Fruit fly (Drosophila melanogaster): Measurements from ENCODE around the gene CG13857.
A peak's percentile ranks its signal among the peaks of the same experiment; 100 is the strongest.

The CG13857 gene

DNA sequence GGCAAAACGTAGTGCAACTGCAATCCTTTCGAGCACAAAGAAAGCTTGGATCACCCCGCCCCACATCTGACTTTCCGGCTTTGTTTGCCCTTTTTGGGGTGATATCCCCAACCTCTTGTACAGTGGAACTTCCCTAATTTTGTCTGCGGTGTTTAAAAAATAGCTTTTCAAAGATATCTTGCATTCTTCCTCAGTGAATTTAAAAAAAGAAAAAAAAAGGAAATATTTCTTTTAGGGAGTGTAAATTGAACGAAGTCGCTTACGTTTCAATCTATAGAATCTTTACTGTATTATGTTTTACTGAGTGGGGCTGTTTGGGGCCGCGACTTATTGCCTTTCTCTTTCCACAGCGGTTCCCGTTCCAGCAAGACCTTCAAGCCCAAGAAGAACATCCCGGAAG lies 27.7 kb upstream of the CG13857 start:
- TF ChIP-seq toe (GFP tag; optimal IDR thresholded peaks at IDR 0.05) (no peak), ovo (GFP tag; optimal IDR thresholded peaks at IDR 0.05) (no peak), CG33017 (tag; optimal IDR thresholded peaks at IDR 0.05) (peak; percentile 54), cnc (optimal IDR thresholded peaks at IDR 0.05) (no peak), Crg-1 (GFP tag; optimal IDR thresholded peaks at IDR 0.05) (no peak), CG12768 (GFP tag; optimal IDR thresholded peaks at IDR 0.05) (no peak), CG5204 (GFP tag; optimal IDR thresholded peaks at IDR 0.05) (no peak), Hr96 (GFP tag; optimal IDR thresholded peaks at IDR 0.05) (peak; percentile 23), CG14711 (tag; optimal IDR thresholded peaks at IDR 0.05) (peak; percentile 56), Clk (GFP tag; optimal IDR thresholded peaks at IDR 0.05) (no peak), CG1620 (GFP tag; optimal IDR thresholded peaks at IDR 0.05) (no peak), CG11617 (GFP tag; optimal IDR thresholded peaks at IDR 0.05) (no peak), CG7101 (tag; optimal IDR thresholded peaks at IDR 0.05) (peak; percentile 69), CG7045 (GFP tag; optimal IDR thresholded peaks at IDR 0.05) (peak; percentile 6), kay (GFP tag; ENCODE audit: borderline replicate concordance) (no peak), pad (GFP tag; optimal IDR thresholded peaks at IDR 0.05) (peak; percentile 2), tj (GFP tag; optimal IDR thresholded peaks at IDR 0.05) (no peak), bab1 (GFP tag; optimal IDR thresholded peaks at IDR 0.05) (peak; percentile 90), Mnt (GFP tag; optimal IDR thresholded peaks at IDR 0.05) (no peak), cic (GFP tag; optimal IDR thresholded peaks at IDR 0.05) (no peak)

DNA sequence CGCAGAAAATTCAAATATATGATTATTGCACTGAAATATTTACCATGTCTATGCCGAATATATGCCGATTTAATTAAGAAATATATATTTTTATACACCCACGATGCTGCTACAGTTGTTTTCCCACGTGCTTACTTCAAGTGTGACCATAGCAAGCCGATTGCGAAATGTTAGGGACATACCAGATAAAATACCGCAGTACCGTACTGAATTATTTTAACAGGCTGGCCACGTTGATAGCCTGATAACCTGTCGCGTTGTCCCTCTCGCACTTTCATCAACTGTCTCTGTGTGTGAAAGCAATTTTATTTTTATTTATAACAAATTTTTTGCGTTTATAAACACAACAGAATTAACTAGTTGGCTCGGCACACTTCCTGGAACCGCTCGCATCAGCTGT lies 27.0 kb upstream of the CG13857 start, which contains the start of the genes Nop56 and mats:
TSS of gene Nop56 (minus strand) at position 158 of the 400 bp plus-strand sequence.
TSS of gene mats (plus strand) at position 251 of the 400 bp plus-strand sequence.
- no peak for TF ChIP-seq Hr96 (GFP tag; optimal IDR thresholded peaks at IDR 0.05)
- TF ChIP-seq toe (GFP tag; optimal IDR thresholded peaks at IDR 0.05), result no peak
- TF ChIP-seq ovo (GFP tag; optimal IDR thresholded peaks at IDR 0.05), result no peak
- peak; percentile 67 for TF ChIP-seq bab1 (GFP tag; optimal IDR thresholded peaks at IDR 0.05)
- no peak for TF ChIP-seq CG33017 (tag; optimal IDR thresholded peaks at IDR 0.05)
- no peak for TF ChIP-seq CG1620 (GFP tag; optimal IDR thresholded peaks at IDR 0.05)
- peak; percentile 100 for TF ChIP-seq Mnt (GFP tag; optimal IDR thresholded peaks at IDR 0.05)
- TF ChIP-seq kay (GFP tag; ENCODE audit: borderline replicate concordance), result peak; percentile 88
- TF ChIP-seq Clk (GFP tag; optimal IDR thresholded peaks at IDR 0.05), result no peak
- TF ChIP-seq cnc (optimal IDR thresholded peaks at IDR 0.05), result no peak
- TF ChIP-seq pad (GFP tag; optimal IDR thresholded peaks at IDR 0.05), result peak; percentile 27
- TF ChIP-seq CG14711 (tag; optimal IDR thresholded peaks at IDR 0.05), result peak; percentile 19
- no peak for TF ChIP-seq CG5204 (GFP tag; optimal IDR thresholded peaks at IDR 0.05)
- peak; percentile 6 for TF ChIP-seq CG11617 (GFP tag; optimal IDR thresholded peaks at IDR 0.05)
- no peak for TF ChIP-seq Crg-1 (GFP tag; optimal IDR thresholded peaks at IDR 0.05)
- TF ChIP-seq CG12768 (GFP tag; optimal IDR thresholded peaks at IDR 0.05), result no peak
- TF ChIP-seq tj (GFP tag; optimal IDR thresholded peaks at IDR 0.05), result no peak
- TF ChIP-seq CG7045 (GFP tag; optimal IDR thresholded peaks at IDR 0.05), result no peak
- peak; percentile 45 for TF ChIP-seq CG7101 (tag; optimal IDR thresholded peaks at IDR 0.05)
- peak; percentile 27 for TF ChIP-seq cic (GFP tag; optimal IDR thresholded peaks at IDR 0.05)

DNA sequence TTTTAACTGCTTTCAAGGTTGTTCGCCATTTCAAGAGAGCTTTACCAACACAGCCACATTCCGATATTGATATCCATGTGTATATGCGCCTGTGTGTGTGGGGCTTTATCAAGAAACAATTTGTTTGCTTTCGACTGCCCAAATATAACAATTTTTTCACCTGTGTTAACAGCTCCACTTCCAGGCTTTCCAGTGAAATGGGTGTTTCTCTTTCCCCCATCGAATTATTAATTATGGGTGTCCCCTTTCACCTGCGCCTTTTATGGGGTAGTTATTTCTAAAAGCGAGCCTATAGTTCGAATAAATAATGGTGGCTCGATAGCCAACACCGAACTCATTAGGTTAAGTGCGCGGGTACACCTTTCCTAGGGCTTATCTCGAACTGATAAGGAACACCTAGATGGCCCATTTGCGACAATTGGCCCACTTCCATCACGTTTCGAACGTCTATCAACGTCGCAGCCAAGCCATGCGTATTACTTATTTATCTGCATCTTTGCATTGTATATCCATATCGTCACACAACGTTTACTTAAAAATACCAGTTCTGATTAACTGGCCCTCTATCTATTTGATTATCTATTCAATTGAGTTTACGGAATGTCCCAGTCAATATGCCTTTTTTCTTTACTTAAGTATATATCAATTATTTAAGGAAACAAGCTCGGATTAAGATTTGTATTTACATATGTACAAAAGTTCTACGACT lies 18.1 kb upstream of the CG13857 start:
- no peak for TF ChIP-seq CG7101 (tag; optimal IDR thresholded peaks at IDR 0.05)
- peak; percentile 14 for TF ChIP-seq kay (GFP tag; ENCODE audit: borderline replicate concordance)
- TF ChIP-seq CG11617 (GFP tag; optimal IDR thresholded peaks at IDR 0.05), result no peak
- peak; percentile 55 for TF ChIP-seq cic (GFP tag; optimal IDR thresholded peaks at IDR 0.05)
- TF ChIP-seq CG12768 (GFP tag; optimal IDR thresholded peaks at IDR 0.05), result peak; percentile 7
- TF ChIP-seq Mnt (GFP tag; optimal IDR thresholded peaks at IDR 0.05), result peak; percentile 20
- peak; percentile 12 for TF ChIP-seq Hr96 (GFP tag; optimal IDR thresholded peaks at IDR 0.05)

DNA sequence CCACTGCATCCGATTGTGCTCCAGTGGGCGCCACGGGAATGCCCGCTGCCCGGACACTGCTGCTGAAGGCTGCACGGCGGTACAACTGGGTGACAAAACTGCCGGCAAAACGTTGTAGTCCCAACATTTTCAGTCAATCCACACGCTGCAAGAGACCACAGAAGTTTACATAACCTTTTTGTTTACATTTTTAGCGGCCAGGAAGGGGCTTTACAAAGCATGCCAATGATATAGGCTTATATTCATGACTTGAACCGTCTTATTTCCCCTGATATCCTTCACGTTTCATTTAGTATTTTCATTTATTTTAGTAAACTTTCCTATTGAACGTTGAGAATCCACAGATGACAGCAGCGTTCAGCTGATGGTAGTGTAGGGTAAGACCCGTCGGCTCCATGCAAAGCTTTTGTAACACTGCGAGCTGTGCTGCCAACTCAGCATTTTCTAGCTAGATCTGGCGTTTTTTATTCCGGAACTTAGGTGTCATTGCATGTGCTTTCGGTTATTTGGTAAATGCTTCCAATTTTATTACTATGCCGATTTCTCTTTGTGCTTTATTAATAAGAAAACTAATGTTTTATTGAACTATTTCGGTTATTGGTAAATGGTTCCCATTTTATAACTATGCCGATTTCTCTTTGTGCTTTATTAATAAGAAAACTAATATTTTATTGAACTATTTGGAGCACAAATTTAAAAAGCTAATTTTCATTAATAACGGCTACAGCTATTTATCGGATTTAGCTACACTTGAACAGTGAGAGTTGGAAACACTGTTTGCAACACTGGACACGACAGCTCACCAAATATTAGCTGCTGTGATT lies 16.8 kb upstream of the CG13857 start, which contains the start of the genes CG13850 and lqfR:
TSS of gene CG13850 (minus strand) at position 379 of the 824 bp plus-strand sequence.
TSS of gene lqfR (plus strand) at position 765 of the 824 bp plus-strand sequence.
- peak; percentile 92 for TF ChIP-seq toe (GFP tag; optimal IDR thresholded peaks at IDR 0.05)
- TF ChIP-seq bab1 (GFP tag; optimal IDR thresholded peaks at IDR 0.05), result peak; percentile 25
- TF ChIP-seq tj (GFP tag; optimal IDR thresholded peaks at IDR 0.05), result peak; percentile 57
- peak; percentile 65 for TF ChIP-seq CG14711 (tag; optimal IDR thresholded peaks at IDR 0.05)
- peak; percentile 69 for TF ChIP-seq CG7045 (GFP tag; optimal IDR thresholded peaks at IDR 0.05)
- peak; percentile 84 for TF ChIP-seq CG11617 (GFP tag; optimal IDR thresholded peaks at IDR 0.05)
- TF ChIP-seq cic (GFP tag; optimal IDR thresholded peaks at IDR 0.05), result peak; percentile 49
- peak; percentile 80 for TF ChIP-seq ovo (GFP tag; optimal IDR thresholded peaks at IDR 0.05)
- peak; percentile 73 for TF ChIP-seq Clk (GFP tag; optimal IDR thresholded peaks at IDR 0.05)
- peak; percentile 95 for TF ChIP-seq kay (GFP tag; ENCODE audit: borderline replicate concordance)
- TF ChIP-seq Hr96 (GFP tag; optimal IDR thresholded peaks at IDR 0.05), result peak; percentile 84
- TF ChIP-seq pad (GFP tag; optimal IDR thresholded peaks at IDR 0.05), result peak; percentile 87
- peak; percentile 88 for TF ChIP-seq CG12768 (GFP tag; optimal IDR thresholded peaks at IDR 0.05)
- peak; percentile 81 for TF ChIP-seq CG7101 (tag; optimal IDR thresholded peaks at IDR 0.05)
- TF ChIP-seq cnc (optimal IDR thresholded peaks at IDR 0.05), result no peak
- TF ChIP-seq CG1620 (GFP tag; optimal IDR thresholded peaks at IDR 0.05), result peak; percentile 88
- TF ChIP-seq CG33017 (tag; optimal IDR thresholded peaks at IDR 0.05), result peak; percentile 61
- peak; percentile 85 for TF ChIP-seq CG5204 (GFP tag; optimal IDR thresholded peaks at IDR 0.05)
- TF ChIP-seq Mnt (GFP tag; optimal IDR thresholded peaks at IDR 0.05), result peak; percentile 77
- peak; percentile 89 for TF ChIP-seq Crg-1 (GFP tag; optimal IDR thresholded peaks at IDR 0.05)

DNA sequence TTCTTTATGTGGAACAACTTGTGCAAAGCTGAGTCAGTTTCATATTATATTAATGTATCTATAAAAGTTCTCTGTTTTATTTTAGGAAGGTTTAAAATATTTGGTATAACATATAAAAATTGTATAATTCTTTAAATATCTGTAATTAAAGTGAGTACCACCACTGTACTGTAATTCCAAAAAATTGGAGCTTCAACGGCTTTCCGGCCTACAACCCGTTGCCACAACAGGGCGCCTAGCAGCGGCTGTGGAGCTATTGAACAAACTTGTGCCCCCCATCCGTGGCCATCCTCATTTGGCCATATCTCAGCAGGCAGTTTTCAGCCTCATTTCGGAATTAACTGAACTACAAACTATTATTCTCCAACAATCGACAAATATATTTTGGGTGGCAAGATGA lies 11.7 kb upstream of the CG13857 start, which contains the start of gene CG13855:
TSS of gene CG13855 (plus strand) at position 301 of the 400 bp plus-strand sequence.
- TF ChIP-seq CG14711 (tag; optimal IDR thresholded peaks at IDR 0.05), result no peak
- no peak for TF ChIP-seq tj (GFP tag; optimal IDR thresholded peaks at IDR 0.05)
- no peak for TF ChIP-seq kay (GFP tag; ENCODE audit: borderline replicate concordance)
- TF ChIP-seq cic (GFP tag; optimal IDR thresholded peaks at IDR 0.05), result no peak
- no peak for TF ChIP-seq CG7045 (GFP tag; optimal IDR thresholded peaks at IDR 0.05)
- TF ChIP-seq CG1620 (GFP tag; optimal IDR thresholded peaks at IDR 0.05), result no peak
- no peak for TF ChIP-seq toe (GFP tag; optimal IDR thresholded peaks at IDR 0.05)
- no peak for TF ChIP-seq CG12768 (GFP tag; optimal IDR thresholded peaks at IDR 0.05)
- no peak for TF ChIP-seq cnc (optimal IDR thresholded peaks at IDR 0.05)
- TF ChIP-seq Clk (GFP tag; optimal IDR thresholded peaks at IDR 0.05), result no peak
- TF ChIP-seq ovo (GFP tag; optimal IDR thresholded peaks at IDR 0.05), result no peak
- no peak for TF ChIP-seq CG5204 (GFP tag; optimal IDR thresholded peaks at IDR 0.05)
- no peak for TF ChIP-seq pad (GFP tag; optimal IDR thresholded peaks at IDR 0.05)
- TF ChIP-seq CG7101 (tag; optimal IDR thresholded peaks at IDR 0.05), result no peak
- no peak for TF ChIP-seq Hr96 (GFP tag; optimal IDR thresholded peaks at IDR 0.05)
- TF ChIP-seq Crg-1 (GFP tag; optimal IDR thresholded peaks at IDR 0.05), result no peak
- no peak for TF ChIP-seq CG33017 (tag; optimal IDR thresholded peaks at IDR 0.05)

Measured in whole organism, adult.